Worm (Caenorhabditis elegans) whole organism, L2 larva: Measurements from ENCODE around the gene F53F1.3.

Source experiments
- C34F6.9 ChIP-seq: fragments of 150-350 bp; optimal IDR thresholded peaks from 2 replicates; lab custom pipeline; 2014; ENCODE audit warnings: missing biosample characterization, missing genetic modification characterization
- Y55F3AM.14 ChIP-seq: fragments of 200-800 bp; sonication (Bioruptor generic); optimal IDR thresholded peaks from 2 replicates; lab custom pipeline; 2018; ENCODE audit warnings: mild to moderate bottlenecking, missing genetic modification characterization, missing compliant biosample characterization
- ZK546.5 ChIP-seq: sonication (generic microtip); optimal IDR thresholded peaks from 2 replicates; lab custom pipeline; 2017; ENCODE audit warnings: missing biosample characterization, missing genetic modification characterization
- alr-1 ChIP-seq: fragments of 150-350 bp; optimal IDR thresholded peaks from 2 replicates; lab custom pipeline; 2014; ENCODE audit warnings: missing biosample characterization, missing genetic modification characterization
- aly-2 ChIP-seq: fragments of 150-350 bp; optimal IDR thresholded peaks from 2 replicates; lab custom pipeline; 2014; ENCODE audit warnings: missing biosample characterization, missing genetic modification characterization
- blmp-1 ChIP-seq: sonication (generic microtip); optimal IDR thresholded peaks from 2 replicates; lab custom pipeline; 2017; ENCODE audit warnings: missing genetic modification characterization, mild to moderate bottlenecking, missing compliant biosample characterization, antibody characterized with exemption, moderate library complexity; ENCODE audit not compliant: insufficient read depth
- ceh-16 ChIP-seq: fragments of 150-350 bp; optimal IDR thresholded peaks from 2 replicates; lab custom pipeline; 2014; ENCODE audit warnings: missing biosample characterization, missing genetic modification characterization
- ceh-82 ChIP-seq: fragments of 150-350 bp; optimal IDR thresholded peaks from 2 replicates; lab custom pipeline; 2014; ENCODE audit warnings: missing biosample characterization, missing genetic modification characterization
- dmd-4 ChIP-seq: sonication (generic microtip); optimal IDR thresholded peaks from 2 replicates; lab custom pipeline; 2017; ENCODE audit warnings: missing biosample characterization, missing genetic modification characterization
- egl-27 ChIP-seq: sonication (generic microtip); optimal IDR thresholded peaks from 3 replicates; lab custom pipeline; 2017; ENCODE audit warnings: missing biosample characterization, missing genetic modification reagents, missing genetic modification characterization
- elt-1 ChIP-seq: fragments of 150-350 bp; optimal IDR thresholded peaks from 2 replicates; lab custom pipeline; 2014; ENCODE audit warnings: missing biosample characterization, missing genetic modification characterization
- fos-1 ChIP-seq: fragments of 150-350 bp; optimal IDR thresholded peaks from 2 replicates; lab custom pipeline; 2014; ENCODE audit warnings: missing biosample characterization, missing genetic modification characterization
- gmeb-1 ChIP-seq: fragments of 150-350 bp; optimal IDR thresholded peaks from 2 replicates; lab custom pipeline; 2014; ENCODE audit warnings: missing biosample characterization, missing genetic modification characterization
- lin-11 ChIP-seq: fragments of 150-350 bp; sonication (generic microtip); optimal IDR thresholded peaks from 2 replicates; lab custom pipeline; 2014; ENCODE audit warnings: missing biosample characterization, missing genetic modification characterization, inconsistent platforms, mixed read lengths
- lin-13 ChIP-seq: fragments of 150-350 bp; optimal IDR thresholded peaks from 2 replicates; lab custom pipeline; 2014; ENCODE audit warnings: missing biosample characterization, missing genetic modification reagents, missing genetic modification characterization
- mab-5 ChIP-seq: fragments of 150-350 bp; optimal IDR thresholded peaks from 2 replicates; lab custom pipeline; 2014; ENCODE audit warnings: missing biosample characterization, missing genetic modification characterization
- mbf-1 ChIP-seq: sonication (generic microtip); optimal IDR thresholded peaks from 2 replicates; lab custom pipeline; 2017; ENCODE audit warnings: missing biosample characterization, missing genetic modification characterization
- mdl-1 ChIP-seq, 2 experiments: fragments of 150-350 bp in 1 of 2; sonication (generic microtip) in 1 of 2; optimal IDR thresholded peaks; 2 replicates each; lab custom pipeline; 2017; ENCODE audit warnings: missing biosample characterization in 2 of 2, missing genetic modification characterization in 2 of 2
- nhr-10 ChIP-seq: sonication (generic microtip); optimal IDR thresholded peaks from 2 replicates; lab custom pipeline; 2017; ENCODE audit warnings: missing biosample characterization, missing genetic modification characterization
- nhr-12 ChIP-seq: fragments of 150-350 bp; optimal IDR thresholded peaks from 2 replicates; lab custom pipeline; 2014; ENCODE audit warnings: missing biosample characterization, missing genetic modification characterization
- nhr-129 ChIP-seq: fragments of 150-350 bp; optimal IDR thresholded peaks from 2 replicates; lab custom pipeline; 2014; ENCODE audit warnings: missing biosample characterization, missing genetic modification characterization
- nhr-21 ChIP-seq: fragments of 150-350 bp; optimal IDR thresholded peaks from 2 replicates; lab custom pipeline; 2014; ENCODE audit warnings: missing biosample characterization, missing genetic modification characterization
- nhr-23 ChIP-seq: fragments of 150-350 bp; optimal IDR thresholded peaks from 2 replicates; lab custom pipeline; 2014; ENCODE audit warnings: missing biosample characterization, missing genetic modification reagents, missing genetic modification characterization
- nhr-25 ChIP-seq: fragments of 150-350 bp; sonication (generic microtip); optimal IDR thresholded peaks from 3 replicates; lab custom pipeline; 2014; ENCODE audit warnings: missing biosample characterization, missing genetic modification characterization
- nhr-77 ChIP-seq: fragments of 150-350 bp; optimal IDR thresholded peaks from 2 replicates; lab custom pipeline; 2014; ENCODE audit warnings: missing biosample characterization, missing genetic modification characterization
- peb-1 ChIP-seq: fragments of 150-350 bp; optimal IDR thresholded peaks from 2 replicates; lab custom pipeline; 2014; ENCODE audit warnings: missing biosample characterization, missing genetic modification characterization
- skn-1 ChIP-seq: sonication (generic microtip); optimal IDR thresholded peaks from 2 replicates; lab custom pipeline; 2017; ENCODE audit warnings: missing biosample characterization, missing genetic modification characterization
- sma-9 ChIP-seq, 2 experiments: fragments of 150-350 bp in 1 of 2; sonication (generic microtip) in 1 of 2; optimal IDR thresholded peaks; 2 replicates each; lab custom pipeline; 2014 to 2016; ENCODE audit warnings: missing genetic modification characterization in 2 of 2, mild to moderate bottlenecking in 1 of 2, missing biosample characterization in 1 of 2, missing compliant biosample characterization in 1 of 2, missing genetic modification reagents in 1 of 2, moderate library complexity in 1 of 2
- snpc-4 ChIP-seq: fragments of 150-350 bp; optimal IDR thresholded peaks from 2 replicates; lab custom pipeline; 2014; ENCODE audit warnings: missing biosample characterization, missing genetic modification characterization
- unc-39 ChIP-seq: fragments of 150-350 bp; optimal IDR thresholded peaks from 2 replicates; lab custom pipeline; 2014; ENCODE audit warnings: missing biosample characterization, missing genetic modification characterization
- unc-55 ChIP-seq: fragments of 150-350 bp; sonication (generic microtip); optimal IDR thresholded peaks from 3 replicates; lab custom pipeline; 2014; ENCODE audit warnings: missing biosample characterization, missing genetic modification reagents, missing genetic modification characterization
- unc-62 ChIP-seq: fragments of 150-350 bp; optimal IDR thresholded peaks from 2 replicates; lab custom pipeline; 2014; ENCODE audit warnings: missing biosample characterization, missing genetic modification reagents, missing genetic modification characterization
- zag-1 ChIP-seq: fragments of 150-350 bp; optimal IDR thresholded peaks from 2 replicates; lab custom pipeline; 2014; ENCODE audit warnings: missing biosample characterization, missing genetic modification characterization

Gene F53F1.3

ce11 chrV:13413301-13413700, 5.3 kb downstream of the F53F1.3 start:
- TF ChIP-seq ceh-16 (no peak), blmp-1 (tag; lab: Kevin White, UChicago) (peak; percentile 3), C34F6.9 (tag; lab: Kevin White, UChicago) (no peak), lin-11 (tag; lab: Kevin White, UChicago) (no peak), nhr-23 (tag; lab: Kevin White, UChicago) (no peak), mbf-1 (tag; lab: Kevin White, UChicago) (no peak), nhr-77 (tag; lab: Kevin White, UChicago) (no peak), nhr-21 (tag; lab: Kevin White, UChicago) (peak; percentile 47), nhr-129 (no peak), mab-5 (tag; lab: Kevin White, UChicago) (no peak), aly-2 (no peak), unc-62 (GFP tag; lab: Kevin White, UChicago) (no peak), unc-55 (GFP tag; lab: Kevin White, UChicago) (no peak), unc-39 (tag; lab: Kevin White, UChicago) (no peak), nhr-10 (tag; lab: Kevin White, UChicago) (no peak), skn-1 (tag; lab: Kevin White, UChicago) (no peak), Y55F3AM.14 (no peak), fos-1 (tag; lab: Kevin White, UChicago) (no peak), peb-1 (tag; lab: Kevin White, UChicago) (peak; percentile 38), ZK546.5 (no peak)

ce11 chrV:13414585-13414984, 6.5 kb downstream of the F53F1.3 start, which contains the start of gene cut-2:
TSS of gene cut-2 (plus strand) at chrV:13414949.
- TF ChIP-seq peb-1 (tag; lab: Kevin White, UChicago) (peak; percentile 24), gmeb-1 (tag; lab: Kevin White, UChicago) (no peak)

- no peak for TF ChIP-seq egl-27
- TF ChIP-seq mdl-1 (tag; optimal IDR thresholded peaks at IDR 0.05; lab: Kevin White, UChicago), result no peak
- no peak for TF ChIP-seq mbf-1 (tag; lab: Kevin White, UChicago)
- no peak for TF ChIP-seq zag-1 (tag; lab: Kevin White, UChicago)
Observed at ce11 chrV:13415462-13415861, 7.4 kb downstream of the F53F1.3 start.

- TF ChIP-seq unc-39 (tag; lab: Kevin White, UChicago) (no peak), alr-1 (tag; lab: Kevin White, UChicago) (no peak), mab-5 (tag; lab: Kevin White, UChicago) (no peak), unc-55 (GFP tag; lab: Kevin White, UChicago) (no peak), snpc-4 (no peak), ceh-82 (tag; lab: Kevin White, UChicago) (no peak), nhr-25 (tag; lab: Kevin White, UChicago) (peak; percentile 9), Y55F3AM.14 (no peak)
Observed at ce11 chrV:13416076-13416475, 8.0 kb downstream of the F53F1.3 start.

ce11 chrV:13417513-13417912, 9.5 kb downstream of the F53F1.3 start, which contains the start of gene F53F1.6:
TSS of gene F53F1.6 (minus strand) at chrV:13417613.
- TF ChIP-seq peb-1 (tag; lab: Kevin White, UChicago) (no peak), nhr-25 (tag; lab: Kevin White, UChicago) (no peak), alr-1 (tag; lab: Kevin White, UChicago) (no peak), ZK546.5 (no peak), nhr-12 (tag; lab: Kevin White, UChicago) (no peak), zag-1 (tag; lab: Kevin White, UChicago) (no peak), elt-1 (tag; lab: Kevin White, UChicago) (no peak), sma-9 (GFP tag; optimal IDR thresholded peaks at IDR 0.05; lab: Kevin White, UChicago) (no peak), sma-9 (tag; optimal IDR thresholded peaks at IDR 0.05; lab: Kevin White, UChicago) (no peak), C34F6.9 (tag; lab: Kevin White, UChicago) (no peak), dmd-4 (tag; lab: Kevin White, UChicago) (no peak), ceh-82 (tag; lab: Kevin White, UChicago) (no peak), lin-13 (GFP tag; lab: Kevin White, UChicago) (no peak), skn-1 (tag; lab: Kevin White, UChicago) (no peak)
- TF ChIP-seq, all 48 proteins: peak for 0
